Fruit fly (Drosophila melanogaster): ENCODE measurements around the gene CG44158.

dm6 chr3R:18160165-18160814 lies 48.3 kb upstream of the CG44158 start:
- TF ChIP-seq CG14655 (GFP tag; optimal IDR thresholded peaks at IDR 0.05), result no peak
- no peak for TF ChIP-seq CG15710 (tag; optimal IDR thresholded peaks at IDR 0.05)
- TF ChIP-seq gl (tag; optimal IDR thresholded peaks at IDR 0.05), result no peak
